Worm (Caenorhabditis elegans): ENCODE results near the gene T22F3.10.

T22F3.10 gene

DNA sequence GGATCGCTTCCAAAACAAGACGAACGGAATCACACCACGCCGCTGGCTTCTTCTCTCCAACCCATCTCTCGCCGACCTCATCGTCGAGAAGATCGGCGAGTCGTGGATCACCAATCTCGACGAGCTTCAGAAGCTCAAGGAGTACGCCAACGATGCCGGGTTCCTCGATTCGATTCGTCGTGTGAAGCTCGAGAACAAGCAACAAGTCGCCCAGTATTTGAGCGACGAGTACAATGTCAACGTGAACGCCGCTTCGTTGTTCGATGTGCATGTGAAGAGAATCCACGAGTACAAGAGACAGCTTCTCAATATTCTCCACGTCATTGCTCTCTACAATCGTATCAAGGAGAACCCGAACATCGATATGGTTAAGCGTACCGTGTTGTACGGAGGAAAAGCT is 27.9 kb downstream of the T22F3.10 start (continued):
- TF ChIP-seq zip-11 (GFP tag; IDR thresholded peaks at IDR 0.05), result no peak
- no peak for TF ChIP-seq D1046.2 (GFP tag; IDR thresholded peaks at IDR 0.05)

DNA sequence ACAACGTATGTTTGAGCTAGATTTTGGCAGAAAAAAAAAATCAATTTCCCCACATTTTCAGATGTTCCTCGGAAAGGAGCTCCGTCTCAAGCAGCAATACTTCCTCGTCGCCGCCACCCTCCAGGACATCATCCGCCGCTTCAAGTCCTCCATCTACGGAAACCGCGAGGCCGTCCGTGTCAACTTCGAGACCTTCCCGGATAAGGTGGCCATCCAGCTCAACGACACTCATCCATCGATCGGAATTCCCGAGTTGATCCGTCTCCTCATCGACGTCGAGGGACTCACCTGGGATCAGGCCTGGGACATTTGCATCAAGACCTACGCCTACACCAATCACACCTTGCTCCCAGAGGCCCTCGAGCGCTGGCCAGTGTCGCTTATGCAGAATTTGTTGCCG is 28.9 kb downstream of the T22F3.10 start:
- TF ChIP-seq gei-8 (GFP tag; optimal IDR thresholded peaks at IDR 0.05) (no peak), set-16 (GFP tag; IDR thresholded peaks at IDR 0.05) (peak; percentile 77)

DNA sequence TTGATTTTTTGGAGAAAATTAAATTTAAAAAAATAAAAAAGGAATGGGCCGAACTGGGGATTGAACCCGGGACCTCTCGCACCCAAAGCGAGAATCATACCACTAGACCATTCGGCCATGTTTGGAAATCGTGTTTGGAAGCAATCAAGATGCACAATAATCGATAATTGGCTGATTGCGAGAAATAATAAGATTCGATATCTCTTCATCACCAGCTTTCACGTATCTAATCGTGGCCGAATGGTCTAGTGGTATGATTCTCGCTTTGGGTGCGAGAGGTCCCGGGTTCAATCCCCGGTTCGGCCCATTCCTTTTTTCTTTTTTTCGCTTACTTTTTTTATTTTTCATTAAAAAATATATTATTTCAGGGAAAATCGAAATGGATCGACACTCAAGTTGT is 29.5 kb downstream of the T22F3.10 start:
- TF ChIP-seq jun-1 (tag; optimal IDR thresholded peaks at IDR 0.05), result no peak
- peak; percentile 49 for TF ChIP-seq T26A8.4 (GFP tag; IDR thresholded peaks at IDR 0.05)
- no peak for TF ChIP-seq spr-3 (GFP tag; optimal IDR thresholded peaks at IDR 0.05)
- TF ChIP-seq hmg-1.1 (GFP tag; IDR thresholded peaks at IDR 0.05), result no peak
- peak; percentile 75; the same call in 1 of the 2 replicates for TF ChIP-seq Y105C5A.15 (GFP tag; IDR thresholded peaks at IDR 0.05)
- TF ChIP-seq dmd-8 (GFP tag; IDR thresholded peaks at IDR 0.05), result 0 out of 2 replicates have a peak, but pooled peaks have one; percentile 37
- TF ChIP-seq rbr-2 (tag; optimal IDR thresholded peaks at IDR 0.05), result no peak
- TF ChIP-seq mdt-29 (GFP tag; IDR thresholded peaks at IDR 0.05), result no peak
- TF ChIP-seq T20F7.1 (GFP tag; optimal IDR thresholded peaks at IDR 0.05), result no peak
- TF ChIP-seq F10B5.3 (tag; optimal IDR thresholded peaks at IDR 0.05), result no peak
- no peak for TF ChIP-seq vab-7 (GFP tag; IDR thresholded peaks at IDR 0.05)
- TF ChIP-seq zfp-3 (GFP tag; conservative IDR thresholded peaks at IDR 0.05), result no peak; the same call in 1 of the 2 replicates
- TF ChIP-seq unc-39 (tag; optimal IDR thresholded peaks at IDR 0.05), result no peak
- no peak for TF ChIP-seq pqm-1 (tag; optimal IDR thresholded peaks at IDR 0.05)
- TF ChIP-seq ctbp-1 (GFP tag; IDR thresholded peaks at IDR 0.05), result no peak
- TF ChIP-seq pha-4 (GFP tag; IDR thresholded peaks at IDR 0.05), result peak; percentile 75; the same call in 1 of the 2 replicates
- TF ChIP-seq pha-4 (tag; optimal IDR thresholded peaks at IDR 0.05), result no peak
- TF ChIP-seq gei-8 (GFP tag; optimal IDR thresholded peaks at IDR 0.05), result no peak
- no peak for TF ChIP-seq lin-29 (GFP tag; IDR thresholded peaks at IDR 0.05)
- TF ChIP-seq mxl-3 (GFP tag; optimal IDR thresholded peaks at IDR 0.05), result no peak
- TF ChIP-seq nhr-77 (tag; optimal IDR thresholded peaks at IDR 0.05), result no peak
- TF ChIP-seq ZK546.5 (tag; optimal IDR thresholded peaks at IDR 0.05), result no peak
- TF ChIP-seq nhr-48 (tag; optimal IDR thresholded peaks at IDR 0.05), result peak; percentile 20
- no peak for TF ChIP-seq ceh-82 (tag; optimal IDR thresholded peaks at IDR 0.05)
- TF ChIP-seq madf-5 (GFP tag; IDR thresholded peaks at IDR 0.05), result peak; percentile 55 to 60; a peak in 1 of 4 replicates
- no peak for TF ChIP-seq ceh-32 (tag; optimal IDR thresholded peaks at IDR 0.05; ENCODE audit: poor library complexity)
- 0 out of 2 replicates have a peak, but pooled peaks have one; percentile 16 for TF ChIP-seq ZK337.2 (GFP tag; IDR thresholded peaks at IDR 0.05)
- 0 out of 2 replicates have a peak, but pooled peaks have one; percentile 4 for TF ChIP-seq madf-9 (GFP tag; conservative IDR thresholded peaks at IDR 0.05)
- TF ChIP-seq tra-1 (GFP tag; IDR thresholded peaks at IDR 0.05), result peak; percentile 47; the same call in 1 of the 2 replicates
- peak; percentile 39; the same call in 1 of the 2 replicates for TF ChIP-seq ceh-44 (GFP tag; IDR thresholded peaks at IDR 0.05)
- no peak for TF ChIP-seq zip-11 (GFP tag; IDR thresholded peaks at IDR 0.05)
- TF ChIP-seq zfp-2 (tag; optimal IDR thresholded peaks at IDR 0.05), result no peak
- no peak for TF ChIP-seq egl-27 (tag; optimal IDR thresholded peaks at IDR 0.05)
- peak; percentile 1 for TF ChIP-seq nhr-102 (tag; optimal IDR thresholded peaks at IDR 0.05)
- 0 out of 2 replicates have a peak, but pooled peaks have one; percentile 21 for TF ChIP-seq lin-1 (GFP tag; IDR thresholded peaks at IDR 0.05)
- no peak for TF ChIP-seq dmd-9 (GFP tag; IDR thresholded peaks at IDR 0.05)
- no peak for TF ChIP-seq fos-1 (tag; optimal IDR thresholded peaks at IDR 0.05)
- TF ChIP-seq arid-1 (GFP tag; conservative IDR thresholded peaks at IDR 0.05), result peak; percentile 68; the same call in 1 of the 2 replicates
- no peak for TF ChIP-seq Y5F2A.4 (GFP tag; optimal IDR thresholded peaks at IDR 0.05)
- peak; percentile 25 for TF ChIP-seq duxl-1 (tag; optimal IDR thresholded peaks at IDR 0.05; ENCODE audit: poor library complexity)
- TF ChIP-seq saeg-2 (GFP tag; IDR thresholded peaks at IDR 0.05), result no peak
- no peak for TF ChIP-seq attf-4 (tag; optimal IDR thresholded peaks at IDR 0.05)
- TF ChIP-seq Y75B8A.6 (GFP tag; IDR thresholded peaks at IDR 0.05), result no peak
- peak; percentile 31 for TF ChIP-seq lin-13 (GFP tag; optimal IDR thresholded peaks at IDR 0.05)
- no peak for TF ChIP-seq unc-130 (GFP tag; optimal IDR thresholded peaks at IDR 0.05)

Measured in whole organism, L4 larva.